Fruit fly (Drosophila melanogaster): ENCODE measurements around the gene SC35.
A peak's percentile ranks its signal among the peaks of the same experiment; 100 is the strongest.

The SC35 gene

DNA sequence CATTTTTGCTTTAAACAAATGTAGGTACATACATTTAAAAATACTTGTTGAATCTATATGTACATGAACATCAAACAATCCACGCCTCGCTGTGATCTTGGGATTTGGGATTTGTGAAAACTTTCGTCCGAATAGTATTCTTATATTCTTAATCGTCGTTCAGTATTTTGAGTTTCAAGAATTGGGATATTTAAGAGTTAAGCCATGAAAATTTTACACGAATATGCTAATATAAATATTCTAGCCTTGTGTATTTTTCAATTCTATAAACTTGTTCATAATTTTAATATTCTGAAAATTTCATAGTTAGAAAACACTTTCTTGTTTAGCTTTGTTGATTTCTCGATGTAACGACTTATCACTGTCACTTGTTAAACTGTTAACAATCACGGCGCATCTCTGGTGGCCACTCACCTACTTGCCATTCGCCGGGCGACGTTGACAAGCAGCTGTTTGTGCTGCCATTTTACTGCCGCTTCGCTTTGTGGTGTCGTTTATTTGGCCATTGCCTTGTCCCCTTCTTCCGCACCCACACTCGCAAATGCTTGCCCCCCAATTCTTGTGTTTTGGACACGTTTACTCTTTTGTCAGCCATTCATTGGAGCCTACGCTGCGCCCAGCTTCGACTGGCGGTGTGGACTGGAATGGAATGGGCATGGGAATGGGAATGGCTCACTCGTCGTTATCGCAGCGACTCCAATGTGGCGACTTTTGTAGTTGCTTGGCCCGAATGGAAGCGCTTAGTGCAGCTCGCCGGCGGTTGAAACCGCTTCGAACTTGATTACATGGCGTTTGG, 1.7 kb upstream of the SC35 start:
- TF ChIP-seq CTCF (optimal IDR thresholded peaks at IDR 0.05) = peak in 1 of 2 experiments; percentile 20
- TF ChIP-seq CG8478 (optimal IDR thresholded peaks at IDR 0.05) = no peak

- TF ChIP-seq CG8478 (optimal IDR thresholded peaks at IDR 0.05) (no peak), CTCF (optimal IDR thresholded peaks at IDR 0.05) (no peak)
These were observed 963 bp upstream of the SC35 start for dm6 chr2L:12435428-12435827.

dm6 chr2L:12433712-12434534, 542 bp downstream of the SC35 start, which contains the start of gene eRF3:
Gene eRF3 (plus strand): TSS chr2L:12434452.
- TF ChIP-seq CTCF (optimal IDR thresholded peaks at IDR 0.05) = no peak
- TF ChIP-seq CG8478 (optimal IDR thresholded peaks at IDR 0.05) = no peak

DNA sequence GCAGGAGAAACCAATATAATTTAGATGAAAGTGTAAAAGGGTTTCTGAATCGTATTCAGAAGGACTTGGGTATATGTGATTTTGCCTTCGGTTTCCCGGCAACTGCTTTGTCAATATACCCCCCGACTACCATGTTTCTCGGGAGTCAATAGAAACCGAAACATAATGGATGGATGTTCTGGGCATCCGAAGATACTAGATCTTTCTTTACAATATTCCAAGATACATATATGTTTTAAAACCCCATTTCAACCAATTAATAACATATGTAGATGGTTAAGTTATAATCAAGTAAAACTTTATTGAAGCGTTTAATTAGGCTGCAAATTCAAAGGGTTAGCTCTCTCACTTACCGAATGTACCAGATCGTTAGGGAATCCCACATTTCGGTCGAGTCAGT, 3.7 kb downstream of the SC35 start, which contains the start of gene CG5435:
Gene CG5435, minus strand, starts transcription at position 101 of the 400 bp plus-strand sequence.
- TF ChIP-seq CG8478 (optimal IDR thresholded peaks at IDR 0.05) = no peak
- no peak for TF ChIP-seq CTCF (optimal IDR thresholded peaks at IDR 0.05)

dm6 chr2L:12427487-12428101, 6.9 kb downstream of the SC35 start, which contains the start of the genes CG5446 and Trm1:
Gene CG5446 (minus strand): TSS chr2L:12427709.
Gene Trm1 (plus strand): TSS chr2L:12428028.
- no peak for TF ChIP-seq CG8478 (optimal IDR thresholded peaks at IDR 0.05)
- TF ChIP-seq CTCF (optimal IDR thresholded peaks at IDR 0.05) = no peak

dm6 chr2L:12424555-12424954, 9.9 kb downstream of the SC35 start, which contains the start of gene Fam92:
Gene Fam92 (plus strand): TSS chr2L:12424904.
- TF ChIP-seq CTCF (optimal IDR thresholded peaks at IDR 0.05) (peak; percentile 84 to 94), CG8478 (optimal IDR thresholded peaks at IDR 0.05) (no peak)

dm6 chr2L:12423106-12423836, 11.2 kb downstream of the SC35 start, which contains the start of gene vir-1:
Gene vir-1 (minus strand): TSS chr2L:12423439.
- no peak for TF ChIP-seq CG8478 (optimal IDR thresholded peaks at IDR 0.05)
- no peak for TF ChIP-seq CTCF (optimal IDR thresholded peaks at IDR 0.05)

DNA sequence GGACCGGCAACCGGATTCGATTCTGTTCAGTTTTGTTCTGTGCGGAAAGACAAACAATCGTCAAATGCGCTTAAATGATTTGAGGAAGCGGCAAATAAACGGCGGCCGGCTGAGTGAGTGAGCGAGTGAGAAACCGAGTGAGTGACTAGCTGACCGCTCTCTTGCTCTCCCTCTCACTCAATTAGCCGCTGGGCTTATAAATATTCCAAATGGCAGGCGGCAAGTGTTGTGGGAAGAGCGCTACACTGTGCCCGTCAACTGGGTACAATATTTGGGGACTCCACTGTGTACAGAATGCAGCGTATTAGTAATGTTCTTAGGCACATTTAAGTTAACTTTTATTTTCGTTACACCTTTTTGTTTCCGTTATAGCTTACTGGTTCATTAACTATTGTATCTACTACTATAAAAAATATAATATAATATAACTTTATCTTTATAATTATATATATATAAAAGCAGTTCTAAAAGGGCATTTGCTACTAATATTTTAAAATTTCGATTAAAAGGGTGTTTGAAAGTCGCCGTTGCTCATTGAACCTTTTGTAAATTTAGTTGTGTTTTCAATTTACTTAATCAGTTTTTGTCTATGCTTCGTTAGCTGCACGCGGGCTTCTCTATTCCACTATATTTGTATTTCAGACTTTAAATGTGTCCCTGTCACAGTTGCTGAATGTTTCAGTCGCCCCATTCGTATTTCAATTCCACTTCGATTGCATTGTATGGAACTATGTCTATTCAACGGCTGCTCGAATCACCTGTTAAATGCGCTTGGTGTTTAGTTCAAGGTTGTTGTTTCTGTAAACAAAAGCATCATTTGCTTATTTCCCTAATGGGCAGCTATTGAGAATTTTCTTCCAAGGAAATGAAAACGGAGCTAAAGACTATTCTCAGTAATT, 12.4 kb downstream of the SC35 start:
- TF ChIP-seq CG8478 (optimal IDR thresholded peaks at IDR 0.05) (no peak), CTCF (optimal IDR thresholded peaks at IDR 0.05) (no peak)

DNA sequence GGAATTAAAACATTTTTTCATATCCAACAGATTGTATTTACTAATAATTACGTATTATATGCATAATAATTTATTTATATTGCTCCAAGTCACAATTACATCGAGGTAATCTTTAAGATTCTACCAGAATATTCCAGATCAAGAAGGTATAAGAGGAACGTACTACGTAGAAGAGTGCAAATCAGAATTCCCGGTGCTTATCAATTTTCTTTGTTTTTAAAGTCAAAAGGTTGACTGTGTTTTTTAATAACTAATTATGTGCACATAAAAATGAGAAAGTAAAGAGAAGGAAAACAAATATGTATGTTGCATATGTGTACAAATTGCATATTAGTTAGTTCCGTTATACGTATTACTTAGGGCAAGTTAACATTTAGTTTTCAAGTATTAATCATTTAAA, 13.3 kb downstream of the SC35 start:
- TF ChIP-seq CTCF (optimal IDR thresholded peaks at IDR 0.05) (no peak), CG8478 (optimal IDR thresholded peaks at IDR 0.05) (no peak)

DNA sequence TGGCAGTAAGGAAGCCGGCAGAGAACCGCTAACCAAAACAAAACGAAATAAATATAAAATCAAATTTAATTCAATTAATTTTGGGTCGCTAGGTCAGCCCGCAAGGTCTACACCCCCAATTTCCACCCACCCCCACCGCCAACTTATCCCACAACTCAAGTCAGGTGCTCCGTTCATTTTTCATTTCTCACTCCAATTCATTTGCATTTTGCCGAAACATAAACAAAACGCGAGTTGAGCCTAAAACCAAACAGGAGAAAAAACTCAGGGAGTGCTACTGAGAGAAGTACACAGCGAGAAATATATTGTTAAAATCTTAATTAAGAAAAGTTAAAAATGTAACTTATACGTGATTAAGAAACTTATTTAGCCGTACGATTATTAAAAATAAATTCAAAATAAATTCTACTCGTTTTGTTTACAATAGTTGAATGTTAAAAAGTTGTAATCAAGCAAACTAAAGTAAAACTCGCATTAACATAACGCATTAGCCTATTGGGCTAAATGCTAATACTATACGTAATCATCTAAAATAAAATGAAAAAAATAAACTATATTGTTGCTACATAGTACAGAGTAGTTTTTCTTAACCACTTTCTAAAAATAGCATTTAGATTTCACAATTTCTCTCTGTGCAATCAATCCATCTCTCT, 18.9 kb downstream of the SC35 start:
- TF ChIP-seq CG8478 (optimal IDR thresholded peaks at IDR 0.05) (no peak), CTCF (optimal IDR thresholded peaks at IDR 0.05) (no peak)

DNA sequence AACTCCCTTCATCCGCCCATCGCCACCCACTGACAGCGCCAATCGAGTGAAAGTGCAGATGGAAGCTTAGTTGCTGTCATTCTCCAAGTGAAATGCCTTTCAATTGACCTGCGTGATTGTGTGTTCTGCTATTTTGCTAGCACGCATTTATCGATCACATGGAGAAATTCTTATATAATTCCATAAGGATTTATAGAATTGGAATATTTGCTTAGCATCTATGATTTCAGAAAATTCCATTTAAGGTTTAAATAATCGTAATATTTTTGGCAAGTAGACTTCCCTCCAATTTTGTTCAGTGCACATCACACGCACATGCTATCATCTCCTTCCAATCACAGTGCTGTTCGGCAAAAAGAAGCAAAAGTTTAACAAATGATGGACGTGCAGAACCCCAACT, 20.6 kb downstream of the SC35 start:
- no peak for TF ChIP-seq CTCF (optimal IDR thresholded peaks at IDR 0.05)
- TF ChIP-seq CG8478 (optimal IDR thresholded peaks at IDR 0.05) = no peak

dm6 chr2L:12410679-12411078, 23.8 kb downstream of the SC35 start:
- TF ChIP-seq CTCF (optimal IDR thresholded peaks at IDR 0.05) (no peak), CG8478 (optimal IDR thresholded peaks at IDR 0.05) (no peak)

- TF ChIP-seq CG8478 (optimal IDR thresholded peaks at IDR 0.05) (no peak), CTCF (optimal IDR thresholded peaks at IDR 0.05) (no peak)
These were observed 29.8 kb downstream of the SC35 start for dm6 chr2L:12404555-12405077.

Measured in S2 (cell line).